Worm (Caenorhabditis elegans) whole organism, L4 larva: ENCODE measurements around the gene Y54G2A.38.

Experiments
- F26F4.8 ChIP-seq: fragments of 200-800 bp; sonication (Bioruptor generic); conservative IDR thresholded peaks from 2 replicates; pipeline ENCODE4 v1.3.6; 2022; ENCODE audit warnings: missing genetic modification characterization, missing compliant biosample characterization
- T20F7.1 ChIP-seq: fragments of 200-800 bp; sonication (Bioruptor generic); optimal IDR thresholded peaks from 2 replicates; lab custom pipeline; 2018; ENCODE audit warnings: mild to moderate bottlenecking, missing genetic modification characterization, missing compliant biosample characterization
- T26A8.4 ChIP-seq: fragments of 200-800 bp; sonication (Bioruptor generic); IDR thresholded peaks from 2 replicates; pipeline ENCODE4 v1.3.6; 2022; ENCODE audit warnings: missing genetic modification characterization, missing compliant biosample characterization
- Y5F2A.4 ChIP-seq: fragments of 200-800 bp; sonication (Bioruptor generic); optimal IDR thresholded peaks from 2 replicates; lab custom pipeline; 2018; ENCODE audit warnings: mild to moderate bottlenecking, missing genetic modification characterization, missing compliant biosample characterization
- Y75B8A.6 ChIP-seq: fragments of 200-800 bp; sonication (Bioruptor generic); IDR thresholded peaks from 2 replicates; pipeline ENCODE4 v1.3.6; 2022; ENCODE audit warnings: missing genetic modification reagents, missing genetic modification characterization, missing compliant biosample characterization
- aha-1 ChIP-seq: fragments of 150-350 bp; peaks from one replicate; lab custom pipeline; 2014; ENCODE audit warnings: missing biosample characterization, missing genetic modification characterization
- ama-1 ChIP-seq: fragments of 150-350 bp; optimal IDR thresholded peaks from 2 replicates; lab custom pipeline; 2014; ENCODE audit warnings: inconsistent platforms, mixed read lengths
- arid-1 ChIP-seq: fragments of 200-800 bp; sonication (Bioruptor generic); conservative IDR thresholded peaks from 2 replicates; pipeline ENCODE4 v1.3.6; 2022; ENCODE audit warnings: missing genetic modification reagents, missing genetic modification characterization, missing compliant biosample characterization
- ceh-28 ChIP-seq: fragments of 150-350 bp; optimal IDR thresholded peaks from 2 replicates; lab custom pipeline; 2014; ENCODE audit warnings: missing biosample characterization, missing genetic modification reagents, missing genetic modification characterization
- ceh-32 ChIP-seq: sonication (generic microtip); optimal IDR thresholded peaks from 2 replicates; lab custom pipeline; 2016; ENCODE audit warnings: mild to moderate bottlenecking, missing genetic modification characterization, missing compliant biosample characterization; ENCODE audit not compliant: poor library complexity
- ceh-44 ChIP-seq: fragments of 200-800 bp; sonication (Bioruptor generic); IDR thresholded peaks from 2 replicates; pipeline ENCODE4 v1.3.6; 2022; ENCODE audit warnings: missing genetic modification reagents, missing genetic modification characterization, missing compliant biosample characterization
- ceh-62 ChIP-seq: sonication (generic microtip); optimal IDR thresholded peaks from 2 replicates; lab custom pipeline; 2017; ENCODE audit warnings: missing biosample characterization, missing genetic modification characterization
- ceh-82 ChIP-seq: sonication (generic microtip); optimal IDR thresholded peaks from 2 replicates; lab custom pipeline; 2017; ENCODE audit warnings: missing biosample characterization, missing genetic modification characterization
- ces-1 ChIP-seq: fragments of 150-350 bp; sonication (generic microtip); optimal IDR thresholded peaks from 4 replicates; lab custom pipeline; 2014; ENCODE audit warnings: missing biosample characterization, missing genetic modification reagents, missing genetic modification characterization
- daf-12 ChIP-seq: fragments of 150-350 bp; optimal IDR thresholded peaks from 2 replicates; lab custom pipeline; 2014; ENCODE audit warnings: missing biosample characterization, missing genetic modification reagents, missing genetic modification characterization
- daf-16 ChIP-seq, 3 experiments: sonication (generic microtip); optimal IDR thresholded peaks; 2 replicates each; lab custom pipeline; 2016 to 2017; ENCODE audit warnings: missing genetic modification characterization in 3 of 3, missing genetic modification reagents in 3 of 3, mild to moderate bottlenecking in 2 of 3, missing compliant biosample characterization in 2 of 3, missing biosample characterization in 1 of 3, moderate library complexity in 1 of 3
- daf-19 ChIP-seq: fragments of 200-800 bp; sonication (Bioruptor generic); conservative IDR thresholded peaks from 2 replicates; pipeline ENCODE4 v1.3.6; 2022; ENCODE audit warnings: missing genetic modification characterization, missing compliant biosample characterization
- egl-43 ChIP-seq: fragments of 200-800 bp; sonication (Bioruptor generic); IDR thresholded peaks from 2 replicates; pipeline ENCODE4 v1.3.6; 2022; ENCODE audit warnings: missing genetic modification reagents, missing genetic modification characterization, missing compliant biosample characterization
- hif-1 ChIP-seq, 2 experiments: sonication (generic microtip); optimal IDR thresholded peaks; 2 replicates each; lab custom pipeline; 2016 to 2017; ENCODE audit warnings: missing compliant biosample characterization in 2 of 2, missing genetic modification characterization in 2 of 2, missing genetic modification reagents in 2 of 2, missing genotype in 2 of 2, mild to moderate bottlenecking in 1 of 2
- hlh-11 ChIP-seq: fragments of 200-800 bp; sonication (Bioruptor generic); optimal IDR thresholded peaks from 2 replicates; lab custom pipeline; 2018; ENCODE audit warnings: mild to moderate bottlenecking, missing genetic modification characterization, missing compliant biosample characterization
- hmg-1.1 ChIP-seq: fragments of 200-800 bp; sonication (Bioruptor generic); IDR thresholded peaks from 2 replicates; pipeline ENCODE4 v1.3.6; 2022; ENCODE audit warnings: missing genetic modification reagents, missing genetic modification characterization, missing compliant biosample characterization
- lim-7 ChIP-seq: fragments of 200-800 bp; sonication (Bioruptor generic); IDR thresholded peaks from 2 replicates; pipeline ENCODE4 v1.3.6; 2022; ENCODE audit warnings: missing genetic modification characterization, missing compliant biosample characterization
- lin-1 ChIP-seq: fragments of 200-800 bp; sonication (Bioruptor generic); IDR thresholded peaks from 2 replicates; pipeline ENCODE4 v1.3.6; 2022; ENCODE audit warnings: missing genetic modification reagents, missing genetic modification characterization, missing compliant biosample characterization
- lin-13 ChIP-seq: fragments of 150-350 bp; optimal IDR thresholded peaks from 2 replicates; lab custom pipeline; 2014; ENCODE audit warnings: missing biosample characterization, missing genetic modification reagents, missing genetic modification characterization
- lin-38 ChIP-seq: fragments of 200-800 bp; sonication (Bioruptor generic); IDR thresholded peaks from 2 replicates; pipeline ENCODE4 v1.3.6; 2022; ENCODE audit warnings: missing genetic modification reagents, missing genetic modification characterization, missing compliant biosample characterization
- lir-3 ChIP-seq: sonication (generic microtip); optimal IDR thresholded peaks from 2 replicates; lab custom pipeline; 2016; ENCODE audit warnings: mild to moderate bottlenecking, missing genetic modification characterization, missing compliant biosample characterization
- lsy-2 ChIP-seq, 2 experiments: fragments of 150-350 bp in 1 of 2; sonication (generic microtip) in 1 of 2; optimal IDR thresholded peaks; 2 replicates each; lab custom pipeline; 2014 to 2017; ENCODE audit warnings: missing biosample characterization in 2 of 2, missing genetic modification characterization in 2 of 2
- mdt-29 ChIP-seq: fragments of 200-800 bp; sonication (Bioruptor generic); IDR thresholded peaks from 2 replicates; pipeline ENCODE4 v1.3.6; 2022; ENCODE audit warnings: missing genetic modification reagents, missing genetic modification characterization, missing compliant biosample characterization
- mep-1 ChIP-seq: fragments of 150-350 bp; sonication (generic microtip); optimal IDR thresholded peaks from 3 replicates; lab custom pipeline; 2014; ENCODE audit warnings: missing biosample characterization, missing genetic modification characterization
- mes-2 ChIP-seq: sonication (generic microtip); optimal IDR thresholded peaks from 2 replicates; lab custom pipeline; 2016; ENCODE audit warnings: missing genotype, mild to moderate bottlenecking, missing genetic modification characterization, missing compliant biosample characterization; ENCODE audit not compliant: poor library complexity, severe bottlenecking
- nhr-11 ChIP-seq: fragments of 150-350 bp; optimal IDR thresholded peaks from 2 replicates; lab custom pipeline; 2014; ENCODE audit warnings: missing biosample characterization, missing genetic modification characterization
- nhr-111 ChIP-seq: fragments of 200-800 bp; sonication (Bioruptor generic); optimal IDR thresholded peaks from 2 replicates; lab custom pipeline; 2018; ENCODE audit warnings: mild to moderate bottlenecking, missing genetic modification characterization, missing compliant biosample characterization
- nhr-237 ChIP-seq: sonication (generic microtip); optimal IDR thresholded peaks from 2 replicates; lab custom pipeline; 2017; ENCODE audit warnings: missing biosample characterization, missing genetic modification characterization
- nhr-42 ChIP-seq: fragments of 200-800 bp; sonication (Bioruptor generic); IDR thresholded peaks from 2 replicates; pipeline ENCODE4 v1.3.6; 2022; ENCODE audit warnings: missing genetic modification characterization, missing compliant biosample characterization
- nhr-48 ChIP-seq: sonication (generic microtip); optimal IDR thresholded peaks from 2 replicates; lab custom pipeline; 2016; ENCODE audit warnings: mild to moderate bottlenecking, missing genetic modification characterization, missing compliant biosample characterization
- nhr-77 ChIP-seq: fragments of 150-350 bp; optimal IDR thresholded peaks from 2 replicates; lab custom pipeline; 2014; ENCODE audit warnings: missing biosample characterization, missing genetic modification characterization
- pqm-1 ChIP-seq: sonication (generic microtip); optimal IDR thresholded peaks from 2 replicates; lab custom pipeline; 2017; ENCODE audit warnings: missing biosample characterization, missing genetic modification characterization
- saeg-2 ChIP-seq: fragments of 200-800 bp; sonication (Bioruptor generic); IDR thresholded peaks from 2 replicates; pipeline ENCODE4 v1.3.6; 2022; ENCODE audit warnings: missing genetic modification reagents, missing genetic modification characterization, missing compliant biosample characterization
- snpc-1.2 ChIP-seq: fragments of 200-800 bp; sonication (Bioruptor generic); IDR thresholded peaks from 2 replicates; pipeline ENCODE4 v1.3.6; 2022; ENCODE audit warnings: missing genetic modification reagents, missing genetic modification characterization, missing compliant biosample characterization
- snpc-4 ChIP-seq: fragments of 150-350 bp; optimal IDR thresholded peaks from 2 replicates; lab custom pipeline; 2014; ENCODE audit warnings: missing biosample characterization, missing genetic modification characterization
- spr-1 ChIP-seq: sonication (generic microtip); optimal IDR thresholded peaks from 2 replicates; lab custom pipeline; 2016; ENCODE audit warnings: mild to moderate bottlenecking, missing genetic modification characterization, missing compliant biosample characterization
- spr-3 ChIP-seq: fragments of 200-800 bp; sonication (Bioruptor generic); optimal IDR thresholded peaks from 2 replicates; lab custom pipeline; 2018; ENCODE audit warnings: mild to moderate bottlenecking, missing genetic modification characterization, missing compliant biosample characterization
- tra-1 ChIP-seq: fragments of 200-800 bp; sonication (Bioruptor generic); IDR thresholded peaks from 2 replicates; pipeline ENCODE4 v1.3.6; 2022; ENCODE audit warnings: missing genetic modification reagents, missing genetic modification characterization, missing compliant biosample characterization
- unc-39 ChIP-seq: sonication (generic microtip); optimal IDR thresholded peaks from 2 replicates; lab custom pipeline; 2017; ENCODE audit warnings: missing biosample characterization, missing genetic modification characterization
- unc-62 ChIP-seq, 3 experiments: fragments of 150-350 bp in 1 of 3; sonication (generic microtip); optimal IDR thresholded peaks in 2 of 3; peaks in 1 of 3; 1 replicate in 1 of 3; 2 replicates in 2 of 3; lab custom pipeline; 2014 to 2017; ENCODE audit warnings: missing biosample characterization in 3 of 3, missing genetic modification characterization in 3 of 3, missing genetic modification reagents in 3 of 3, missing genotype in 1 of 3
- zag-1 ChIP-seq: fragments of 150-350 bp; optimal IDR thresholded peaks from 2 replicates; lab custom pipeline; 2014; ENCODE audit warnings: missing biosample characterization, missing genetic modification characterization
- zfp-2 ChIP-seq: sonication (generic microtip); optimal IDR thresholded peaks from 2 replicates; lab custom pipeline; 2016; ENCODE audit warnings: mild to moderate bottlenecking, missing genetic modification characterization, missing compliant biosample characterization
- zfp-3 ChIP-seq: fragments of 200-800 bp; sonication (Bioruptor generic); conservative IDR thresholded peaks from 2 replicates; pipeline ENCODE4 v1.3.6; 2022; ENCODE audit warnings: missing genetic modification reagents, missing genetic modification characterization, missing compliant biosample characterization
- ztf-7 ChIP-seq: fragments of 150-350 bp; optimal IDR thresholded peaks from 2 replicates; lab custom pipeline; 2014; ENCODE audit warnings: missing biosample characterization, missing genetic modification characterization

The Y54G2A.38 gene

DNA sequence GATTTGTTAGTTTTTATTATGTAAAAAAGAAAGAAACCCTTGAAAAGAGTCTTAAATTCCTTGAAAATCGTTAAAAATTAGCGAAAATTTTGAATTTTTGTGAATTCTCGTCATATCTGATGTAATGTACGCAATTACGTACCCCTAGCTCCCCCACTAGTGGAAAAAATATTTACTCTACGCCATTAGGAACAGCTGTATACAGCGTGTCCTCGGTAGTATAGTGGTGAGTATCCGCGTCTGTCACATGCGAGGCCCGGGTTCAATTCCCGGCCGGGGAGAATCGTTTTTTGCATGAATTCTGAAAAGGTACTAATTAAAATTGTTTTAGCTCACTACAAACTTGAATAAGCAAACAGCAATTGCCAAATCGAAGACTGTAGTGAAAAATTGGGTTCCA is 40.6 kb downstream of the Y54G2A.38 start:
- TF ChIP-seq aha-1 = peak; percentile 49
- TF ChIP-seq lim-7 (GFP tag; lab: Robert Waterston, UW) = no peak
- peak; percentile 36; the same call in 1 of the 2 replicates for TF ChIP-seq lin-38 (GFP tag; lab: Robert Waterston, UW)
- no peak for TF ChIP-seq nhr-237

DNA sequence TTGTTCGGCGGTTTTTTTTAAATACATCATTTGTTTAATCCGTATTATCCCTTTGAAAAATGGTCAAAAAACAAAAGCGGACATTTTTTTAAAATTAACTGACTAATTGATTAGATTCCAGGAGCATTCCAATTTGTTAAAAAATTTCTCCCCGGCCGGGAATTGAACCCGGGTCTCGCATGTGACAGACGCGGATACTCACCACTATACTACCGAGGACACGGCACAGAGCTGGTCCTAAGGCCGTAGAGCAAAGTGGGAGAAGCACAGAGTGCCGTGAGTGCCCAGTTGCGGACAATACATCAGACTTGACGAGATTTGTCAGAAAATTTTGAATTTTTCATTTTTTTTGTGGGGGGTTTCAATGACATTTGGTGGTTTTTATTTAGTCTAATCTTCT is 41.7 kb downstream of the Y54G2A.38 start:
- no peak for TF ChIP-seq unc-39 (tag; lab: Kevin White, UChicago)
- no peak for TF ChIP-seq ceh-82 (tag; lab: Kevin White, UChicago)
- TF ChIP-seq mdt-29 (GFP tag; lab: Robert Waterston, UW) = peak; percentile 66
- TF ChIP-seq ztf-7 (tag; lab: Kevin White, UChicago) = no peak
- TF ChIP-seq lir-3 = no peak
- TF ChIP-seq pqm-1 (tag; lab: Kevin White, UChicago) = no peak
- no peak for TF ChIP-seq nhr-111
- peak; percentile 89 for TF ChIP-seq F26F4.8
- TF ChIP-seq lin-13 (GFP tag; lab: Kevin White, UChicago) = peak; percentile 70
- TF ChIP-seq daf-16 (GFP tag; optimal IDR thresholded peaks at IDR 0.05; lab: Kevin White, UChicago) = peak in 1 of 2 experiments; percentile 56
- TF ChIP-seq daf-16 (tag; optimal IDR thresholded peaks at IDR 0.05; lab: Kevin White, UChicago) = peak; percentile 17
- no peak for TF ChIP-seq ama-1
- peak; percentile 91 for TF ChIP-seq egl-43
- TF ChIP-seq hmg-1.1 (GFP tag; lab: Robert Waterston, UW) = peak; percentile 47; the same call in 1 of the 2 replicates
- no peak for TF ChIP-seq ceh-32 (tag; lab: Kevin White, UChicago)
- no peak for TF ChIP-seq ceh-62
- peak; percentile 81 for TF ChIP-seq aha-1
- TF ChIP-seq zfp-2 = no peak
- no peak for TF ChIP-seq spr-3 (GFP tag; lab: Kevin White, UChicago)
- no peak for TF ChIP-seq nhr-48 (tag; lab: Kevin White, UChicago)
- peak in 1 of 2 experiments; percentile 24 for TF ChIP-seq lsy-2 (tag; optimal IDR thresholded peaks at IDR 0.05; lab: Kevin White, UChicago)
- TF ChIP-seq arid-1 (GFP tag; lab: Robert Waterston, UW) = peak; percentile 69
- peak; percentile 66; the same call in 1 of the 2 replicates for TF ChIP-seq ceh-44 (GFP tag; lab: Robert Waterston, UW)
- no peak for TF ChIP-seq daf-19 (GFP tag; lab: Robert Waterston, UW)
- TF ChIP-seq daf-12 (tag; lab: Kevin White, UChicago) = no peak
- TF ChIP-seq Y75B8A.6 = peak; percentile 41; the same call in 1 of the 2 replicates
- no peak for TF ChIP-seq nhr-42 (GFP tag; lab: Robert Waterston, UW)
- peak; percentile 55 for TF ChIP-seq snpc-1.2 (GFP tag; lab: Robert Waterston, UW)
- TF ChIP-seq Y5F2A.4 (GFP tag; lab: Kevin White, UChicago) = peak; percentile 20
- TF ChIP-seq T20F7.1 (GFP tag; lab: Kevin White, UChicago) = no peak
- TF ChIP-seq snpc-4 = no peak
- peak; percentile 61 for TF ChIP-seq mes-2 (tag; lab: Kevin White, UChicago)
- peak; percentile 61; the same call in 1 of the 2 replicates for TF ChIP-seq saeg-2 (GFP tag; lab: Robert Waterston, UW)
- TF ChIP-seq spr-1 (tag; lab: Kevin White, UChicago) = peak; percentile 26
- no peak; the same call in 1 of the 2 replicates for TF ChIP-seq T26A8.4 (GFP tag; lab: Robert Waterston, UW)
- 0 out of 2 replicates have a peak, but pooled peaks have one; percentile 46 for TF ChIP-seq lin-1 (GFP tag; lab: Robert Waterston, UW)
- TF ChIP-seq nhr-11 = no peak
- TF ChIP-seq zfp-3 = peak; percentile 72; the same call in 1 of the 2 replicates
- TF ChIP-seq ces-1 (GFP tag; lab: Kevin White, UChicago) = no peak
- TF ChIP-seq mep-1 (tag; lab: Kevin White, UChicago) = peak; percentile 55
- TF ChIP-seq tra-1 = peak; percentile 28; the same call in 1 of the 2 replicates
- no peak for TF ChIP-seq hif-1 (tag; optimal IDR thresholded peaks at IDR 0.05; lab: Kevin White, UChicago)
- no peak for TF ChIP-seq zag-1 (tag; lab: Kevin White, UChicago)
- TF ChIP-seq nhr-77 (tag; lab: Kevin White, UChicago) = no peak
- TF ChIP-seq ceh-28 (tag; lab: Kevin White, UChicago) = no peak
- peak; percentile 12 for TF ChIP-seq hlh-11 (tag; lab: Kevin White, UChicago)
- TF ChIP-seq unc-62 (GFP tag; optimal IDR thresholded peaks at IDR 0.05 in 1 of 2; lab: Kevin White, UChicago) = no peak
- TF ChIP-seq unc-62 (tag; optimal IDR thresholded peaks at IDR 0.05; lab: Kevin White, UChicago) = no peak
